Fruit fly (Drosophila melanogaster) whole organism, embryonic: ENCODE data around the gene Ing5.

Experiments used
- Atf-2 ChIP-seq: fragments of 200-800 bp; sonication (Bioruptor generic); optimal IDR thresholded peaks from 2 replicates; lab custom pipeline; 2016; ENCODE audit warnings: missing biosample characterization, missing genetic modification characterization
- Awh ChIP-seq: fragments of 200-800 bp; sonication (Bioruptor generic); IDR thresholded peaks from 2 replicates; pipeline ENCODE4, ENCODE4 v1.3.6; 2022; ENCODE audit warnings: missing biosample characterization, missing genetic modification characterization
- B-H1 ChIP-seq: fragments of 200-800 bp; sonication (Bioruptor generic); IDR thresholded peaks from 3 replicates; pipeline ENCODE4 v1.3.6; 2022; ENCODE audit warnings: missing biosample characterization, missing genetic modification characterization
- CG10462 ChIP-seq: fragments of 200-800 bp; sonication (Bioruptor generic); optimal IDR thresholded peaks from 2 replicates; lab custom pipeline; 2016; ENCODE audit warnings: missing biosample characterization, missing genetic modification characterization
- CG11696 ChIP-seq: fragments of 200-800 bp; sonication (Bioruptor generic); IDR thresholded peaks from 2 replicates; pipeline ENCODE4 v1.3.6; 2022; ENCODE audit warnings: missing biosample characterization, missing genetic modification characterization
- CG15269 ChIP-seq: fragments of 200-800 bp; sonication (Bioruptor generic); optimal IDR thresholded peaks from 2 replicates; lab custom pipeline; 2018; ENCODE audit warnings: missing biosample characterization, mild to moderate bottlenecking, missing genetic modification characterization, moderate library complexity
- CG1603 ChIP-seq: fragments of 200-800 bp; sonication (Bioruptor generic); optimal IDR thresholded peaks from 2 replicates; lab custom pipeline; 2019; ENCODE audit warnings: missing biosample characterization, mild to moderate bottlenecking, missing genetic modification characterization, moderate library complexity
- CG17385 ChIP-seq: fragments of 200-800 bp; sonication (Bioruptor generic); optimal IDR thresholded peaks from 3 replicates; lab custom pipeline; 2018; ENCODE audit warnings: missing biosample characterization, mild to moderate bottlenecking, missing genetic modification characterization
- CG18262 ChIP-seq: fragments of 200-800 bp; optimal IDR thresholded peaks from 3 replicates; lab custom pipeline; 2019; ENCODE audit warnings: missing biosample characterization, mild to moderate bottlenecking, missing genetic modification characterization, moderate library complexity
- CG34422 ChIP-seq: fragments of 200-800 bp; sonication (Bioruptor generic); IDR thresholded peaks from 3 replicates; pipeline ENCODE4 v1.3.6; 2022; ENCODE audit warnings: missing biosample characterization, missing genetic modification characterization
- CG4617 ChIP-seq: fragments of 200-800 bp; sonication (Bioruptor generic); optimal IDR thresholded peaks from 3 replicates; lab custom pipeline; 2016; ENCODE audit warnings: missing biosample characterization, missing genetic modification characterization, borderline replicate concordance
- CG6654 ChIP-seq: fragments of 200-800 bp; sonication (Bioruptor generic); optimal IDR thresholded peaks from 2 replicates; lab custom pipeline; 2017; ENCODE audit warnings: missing biosample characterization, mild to moderate bottlenecking, missing genetic modification characterization
- CG6854 ChIP-seq: fragments of 200-800 bp; sonication (Bioruptor generic); optimal IDR thresholded peaks from 3 replicates; lab custom pipeline; 2017; ENCODE audit warnings: missing biosample characterization, mild to moderate bottlenecking, missing genetic modification characterization
- CG7987 ChIP-seq: fragments of 200-800 bp; sonication (Bioruptor generic); optimal IDR thresholded peaks from 2 replicates; lab custom pipeline; 2018; ENCODE audit warnings: missing biosample characterization, mild to moderate bottlenecking, missing genetic modification characterization, moderate library complexity
- D19A ChIP-seq: fragments of 200-800 bp; optimal IDR thresholded peaks from 3 replicates; lab custom pipeline; 2019; ENCODE audit warnings: missing biosample characterization, mild to moderate bottlenecking, missing genetic modification characterization, moderate library complexity
- Dip2 ChIP-seq: fragments of 200-800 bp; sonication (Bioruptor generic); IDR thresholded peaks from 2 replicates; pipeline ENCODE4 v1.3.6; 2022; ENCODE audit warnings: missing biosample characterization, missing genetic modification characterization
- Dip3 ChIP-seq: fragments of 200-800 bp; sonication (Bioruptor generic); optimal IDR thresholded peaks from 3 replicates; lab custom pipeline; 2016; ENCODE audit warnings: missing biosample characterization, missing genetic modification characterization
- Fer1 ChIP-seq: fragments of 200-800 bp; sonication (Bioruptor generic); optimal IDR thresholded peaks from 2 replicates; lab custom pipeline; 2017; ENCODE audit warnings: missing biosample characterization, mild to moderate bottlenecking, missing genetic modification characterization
- HLH54F ChIP-seq: fragments of 200-800 bp; sonication (Bioruptor generic); optimal IDR thresholded peaks from 3 replicates; lab custom pipeline; 2016; ENCODE audit warnings: missing biosample characterization, missing genetic modification characterization
- Hr3 ChIP-seq: fragments of 200-800 bp; sonication (Bioruptor generic); optimal IDR thresholded peaks from 3 replicates; lab custom pipeline; 2016; ENCODE audit warnings: missing biosample characterization, missing genetic modification characterization
- Hsf ChIP-seq: fragments of 200-800 bp; sonication (Bioruptor generic); optimal IDR thresholded peaks from 3 replicates; lab custom pipeline; 2016; ENCODE audit warnings: missing biosample characterization, missing genetic modification characterization
- MESR4 ChIP-seq: fragments of 200-800 bp; sonication (Bioruptor generic); optimal IDR thresholded peaks from 2 replicates; lab custom pipeline; 2018; ENCODE audit warnings: missing biosample characterization, mild to moderate bottlenecking, missing genetic modification characterization, moderate library complexity
- NC2β ChIP-seq: fragments of 200-800 bp; sonication (Bioruptor generic); optimal IDR thresholded peaks from 2 replicates; lab custom pipeline; 2016; ENCODE audit warnings: missing biosample characterization, missing genetic modification characterization
- NfI ChIP-seq: fragments of 200-800 bp; sonication (Bioruptor generic); optimal IDR thresholded peaks from 3 replicates; lab custom pipeline; 2018; ENCODE audit warnings: missing biosample characterization, mild to moderate bottlenecking, missing genetic modification characterization, moderate library complexity
- Optix ChIP-seq: fragments of 200-800 bp; sonication (Bioruptor generic); IDR thresholded peaks from 3 replicates; pipeline ENCODE4 v1.3.6; 2022; ENCODE audit warnings: missing biosample characterization, missing genetic modification characterization
- Ravus ChIP-seq: fragments of 200-800 bp; sonication (Bioruptor generic); IDR thresholded peaks from 2 replicates; pipeline ENCODE4 v1.3.6; 2022; ENCODE audit warnings: missing biosample characterization, missing genetic modification characterization
- Rx ChIP-seq: fragments of 200-800 bp; sonication (Bioruptor generic); IDR thresholded peaks from 2 replicates; pipeline ENCODE4 v1.3.6; 2022; ENCODE audit warnings: missing biosample characterization, missing genetic modification characterization
- Usf ChIP-seq: fragments of 200-800 bp; sonication (Bioruptor generic); optimal IDR thresholded peaks from 2 replicates; lab custom pipeline; 2017; ENCODE audit warnings: missing genotype, missing biosample characterization, missing genetic modification characterization
- bab2 ChIP-seq: fragments of 200-800 bp; sonication (Bioruptor generic); optimal IDR thresholded peaks from 2 replicates; lab custom pipeline; 2016; ENCODE audit warnings: missing biosample characterization, missing genetic modification characterization
- chif ChIP-seq, 2 experiments: fragments of 200-800 bp; sonication (Bioruptor generic); optimal IDR thresholded peaks; 3 replicates each; lab custom pipeline; 2016; ENCODE audit warnings: missing biosample characterization in 2 of 2, missing genetic modification characterization in 2 of 2
- ci ChIP-seq: fragments of 200-800 bp; sonication (Bioruptor generic); IDR thresholded peaks from 3 replicates; pipeline ENCODE4 v1.3.6; 2022; ENCODE audit warnings: missing biosample characterization, missing genetic modification characterization
- crol ChIP-seq: fragments of 200-800 bp; sonication (Bioruptor generic); IDR thresholded peaks from 2 replicates; pipeline ENCODE4 v1.3.6; 2022; ENCODE audit warnings: missing biosample characterization, missing genetic modification characterization
- dmrt99B ChIP-seq: fragments of 200-800 bp; sonication (Bioruptor generic); optimal IDR thresholded peaks from 2 replicates; lab custom pipeline; 2018; ENCODE audit warnings: missing biosample characterization, mild to moderate bottlenecking, missing genetic modification characterization, moderate library complexity
- esg ChIP-seq: fragments of 200-800 bp; sonication (Bioruptor generic); conservative IDR thresholded peaks from 2 replicates; pipeline ENCODE4 v1.3.6; 2022; ENCODE audit warnings: missing biosample characterization, missing genetic modification characterization
- eve ChIP-seq, 2 experiments: fragments of >200 bp; optimal IDR thresholded peaks; 2 replicates each; lab custom pipeline; 2017; ENCODE audit warnings: missing biosample characterization in 2 of 2, missing genetic modification characterization in 2 of 2
- ewg ChIP-seq: fragments of 200-800 bp; sonication (Bioruptor generic); optimal IDR thresholded peaks from 3 replicates; lab custom pipeline; 2017; ENCODE audit warnings: mild to moderate bottlenecking, missing biosample characterization, missing genetic modification reagents, missing genetic modification characterization
- fd96Cb ChIP-seq: fragments of 200-800 bp; sonication (Bioruptor generic); optimal IDR thresholded peaks from 2 replicates; lab custom pipeline; 2018; ENCODE audit warnings: missing biosample characterization, mild to moderate bottlenecking, missing genetic modification characterization, moderate library complexity
- gcm2 ChIP-seq: fragments of 200-800 bp; sonication (Bioruptor generic); optimal IDR thresholded peaks from 2 replicates; lab custom pipeline; 2016; ENCODE audit warnings: missing biosample characterization, missing genetic modification characterization
- gro ChIP-seq: fragments of 200-800 bp; sonication (Bioruptor generic); optimal IDR thresholded peaks from 2 replicates; lab custom pipeline; 2016; ENCODE audit warnings: missing biosample characterization, missing genetic modification characterization
- jing ChIP-seq: fragments of 200-800 bp; sonication (Bioruptor generic); optimal IDR thresholded peaks from 2 replicates; lab custom pipeline; 2018; ENCODE audit warnings: missing biosample characterization, mild to moderate bottlenecking, missing genetic modification characterization
- maf-S ChIP-seq: fragments of 200-800 bp; sonication (Bioruptor generic); optimal IDR thresholded peaks from 2 replicates; lab custom pipeline; 2016; ENCODE audit warnings: missing biosample characterization, missing genetic modification characterization
- mld ChIP-seq: fragments of 200-800 bp; sonication (Bioruptor generic); IDR thresholded peaks from 3 replicates; pipeline ENCODE4 v1.3.6; 2022; ENCODE audit warnings: missing biosample characterization, missing genetic modification characterization; ENCODE audit not compliant: partially characterized antibody
- phol ChIP-seq: fragments of 200-800 bp; sonication (Bioruptor generic); optimal IDR thresholded peaks from 3 replicates; lab custom pipeline; 2018; ENCODE audit warnings: missing biosample characterization, mild to moderate bottlenecking, missing genetic modification characterization, moderate library complexity
- prd ChIP-seq, 3 experiments: fragments of >200 bp in 2 of 3; fragments of 200-800 bp in 1 of 3; sonication (Bioruptor generic) in 1 of 3; optimal IDR thresholded peaks in 2 of 3; IDR thresholded peaks in 1 of 3; 2 replicates in 2 of 3; 3 replicates in 1 of 3; pipeline versions ENCODE4 v1.3.6 to Lab custom; 2017 to 2022; ENCODE audit warnings: missing biosample characterization in 1 of 3, missing genetic modification characterization in 1 of 3
- pros ChIP-seq: fragments of 200-800 bp; sonication (Bioruptor generic); optimal IDR thresholded peaks from 3 replicates; lab custom pipeline; 2019; ENCODE audit warnings: missing biosample characterization, mild to moderate bottlenecking, missing genetic modification characterization, moderate library complexity
- sisA ChIP-seq: fragments of 200-800 bp; sonication (Bioruptor generic); IDR thresholded peaks from 2 replicates; pipeline ENCODE4 v1.3.6; 2022; ENCODE audit warnings: missing biosample characterization, missing genetic modification characterization
- sqz ChIP-seq: fragments of 200-800 bp; sonication (Bioruptor generic); optimal IDR thresholded peaks from 3 replicates; lab custom pipeline; 2018; ENCODE audit warnings: missing biosample characterization, mild to moderate bottlenecking, missing genetic modification characterization
- tna ChIP-seq: fragments of 200-800 bp; sonication (Bioruptor generic); IDR thresholded peaks from 2 replicates; pipeline ENCODE4 v1.3.6; 2022; ENCODE audit warnings: missing biosample characterization, missing genetic modification characterization; ENCODE audit not compliant: partially characterized antibody
- trem ChIP-seq: fragments of 200-800 bp; optimal IDR thresholded peaks from 3 replicates; lab custom pipeline; 2019; ENCODE audit warnings: missing biosample characterization, mild to moderate bottlenecking, missing genetic modification characterization, moderate library complexity
- usp ChIP-seq: fragments of >200 bp; optimal IDR thresholded peaks from 2 replicates; lab custom pipeline; 2017; ENCODE audit warnings: missing biosample characterization, missing genetic modification characterization
- vnd ChIP-seq: fragments of 200-800 bp; sonication (Bioruptor generic); IDR thresholded peaks from 3 replicates; pipeline ENCODE4 v1.3.6; 2022; ENCODE audit warnings: missing biosample characterization, missing genetic modification characterization; ENCODE audit not compliant: partially characterized antibody

The Ing5 gene

DNA sequence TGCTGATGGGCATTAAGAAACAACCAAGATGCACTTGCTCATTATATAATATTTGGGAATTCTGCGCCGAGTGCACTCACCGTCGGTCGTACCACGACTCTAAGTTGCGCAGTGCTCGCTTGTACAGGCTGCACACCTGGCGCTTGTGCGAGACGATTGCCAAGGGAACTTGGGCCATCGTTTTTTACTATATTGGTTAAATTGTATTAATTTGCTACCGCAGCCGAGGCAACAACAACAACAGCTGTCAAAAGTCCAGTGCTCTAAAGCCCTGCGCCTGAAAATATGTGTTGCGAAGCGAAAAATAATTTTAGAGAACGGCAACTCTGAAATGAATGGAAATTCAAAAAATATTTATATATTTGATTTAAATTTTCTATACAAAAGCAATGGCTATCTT lies 16.4 kb downstream of the Ing5 start, which contains the start of gene ND-B22 (continued):
- TF ChIP-seq ewg (peak; percentile 52), sqz (GFP tag; lab: Kevin White, UChicago) (no peak), phol (peak; percentile 46), esg (GFP tag; lab: Robert Waterston, UW) (no peak), prd (optimal IDR thresholded peaks at IDR 0.05; lab: Kevin White, UChicago) (no peak), prd (GFP tag; IDR thresholded peaks at IDR 0.05; lab: Robert Waterston, UW) (0 out of 3 replicates have a peak, but pooled peaks have one; percentile 7), trem (tag; lab: Kevin White, UChicago) (peak; percentile 39), NC2β (peak; percentile 17), Fer1 (GFP tag; lab: Kevin White, UChicago) (peak; percentile 61), MESR4 (GFP tag; lab: Kevin White, UChicago) (peak; percentile 90), jing (GFP tag; lab: Kevin White, UChicago) (no peak), crol (GFP tag; lab: Robert Waterston, UW) (no peak), dmrt99B (tag; lab: Kevin White, UChicago) (no peak), HLH54F (GFP tag; lab: Kevin White, UChicago) (peak; percentile 28), usp (GFP tag; lab: Kevin White, UChicago) (no peak), CG6654 (GFP tag; lab: Kevin White, UChicago) (no peak), pros (no peak), ci (GFP tag; lab: Robert Waterston, UW) (peak; percentile 66), gcm2 (GFP tag; lab: Kevin White, UChicago) (no peak), eve (GFP tag; optimal IDR thresholded peaks at IDR 0.05; lab: Kevin White, UChicago) (no peak), CG1603 (tag; lab: Kevin White, UChicago) (peak; percentile 46), D19A (peak; percentile 27), Optix (GFP tag; lab: Robert Waterston, UW) (no peak), vnd (no peak), CG4617 (GFP tag; lab: Kevin White, UChicago) (peak; percentile 87), tna (GFP tag; lab: Robert Waterston, UW) (0 out of 2 replicates have a peak, but pooled peaks have one; percentile 33), CG7987 (GFP tag; lab: Kevin White, UChicago) (peak; percentile 23), bab2 (GFP tag; lab: Kevin White, UChicago) (peak; percentile 6), Rx (GFP tag; lab: Robert Waterston, UW) (peak; percentile 35), gro (GFP tag; lab: Kevin White, UChicago) (peak; percentile 32), Awh (GFP tag; lab: Robert Waterston, UW) (no peak), CG15269 (tag; lab: Kevin White, UChicago) (peak; percentile 30), maf-S (GFP tag; lab: Kevin White, UChicago) (no peak), CG10462 (GFP tag; lab: Kevin White, UChicago) (no peak), B-H1 (no peak), Ravus (GFP tag; lab: Robert Waterston, UW) (no peak), Dip3 (GFP tag; lab: Kevin White, UChicago) (peak; percentile 61), Hsf (peak; percentile 47), CG34422 (peak; percentile 35; the same call in 1 of the 3 replicates), sisA (GFP tag; lab: Robert Waterston, UW) (no peak), fd96Cb (tag; lab: Kevin White, UChicago) (no peak), Dip2 (GFP tag; lab: Robert Waterston, UW) (no peak), chif (GFP tag; optimal IDR thresholded peaks at IDR 0.05; lab: Kevin White, UChicago) (peak in 1 of 2 experiments; percentile 2), mld (no peak), CG11696 (GFP tag; lab: Robert Waterston, UW) (no peak), CG17385 (GFP tag; lab: Kevin White, UChicago) (peak; percentile 49), Atf-2 (no peak), NfI (peak; percentile 68), CG18262 (peak; percentile 27), Hr3 (peak; percentile 3), CG6854 (no peak), Usf (GFP tag; lab: Kevin White, UChicago) (no peak)
